Worm (Caenorhabditis elegans) whole organism, L3 larva: ENCODE data around the gene R02C2.7.
A peak's percentile ranks its signal among the peaks of the same experiment; 100 is the strongest.
"Not testable (repeated sequence)": the region's sequence is repeated elsewhere in the genome, so short reads cannot be mapped to it uniquely, and the experiment has no call there.

Experiments used
- R02D3.7 ChIP-seq: fragments of 150-350 bp; optimal IDR thresholded peaks from 2 replicates; lab custom pipeline; 2014; ENCODE audit warnings: missing biosample characterization, missing genetic modification characterization
- ZK546.5 ChIP-seq: sonication (generic microtip); optimal IDR thresholded peaks from 2 replicates; lab custom pipeline; 2017; ENCODE audit warnings: missing biosample characterization, missing genetic modification characterization
- ama-1 ChIP-seq: fragments of 150-350 bp; optimal IDR thresholded peaks from 2 replicates; lab custom pipeline; 2018
- ceh-82 ChIP-seq: fragments of 150-350 bp; optimal IDR thresholded peaks from 2 replicates; lab custom pipeline; 2014; ENCODE audit warnings: missing biosample characterization, missing genetic modification characterization
- daf-12 ChIP-seq: fragments of 150-350 bp; optimal IDR thresholded peaks from 2 replicates; lab custom pipeline; 2014; ENCODE audit warnings: missing biosample characterization, missing genetic modification reagents, missing genetic modification characterization
- egl-5 ChIP-seq: fragments of 150-350 bp; optimal IDR thresholded peaks from 2 replicates; lab custom pipeline; 2017; ENCODE audit warnings: missing biosample characterization, missing genetic modification reagents, missing genetic modification characterization, inconsistent platforms
- elt-1 ChIP-seq: fragments of 150-350 bp; optimal IDR thresholded peaks from 2 replicates; lab custom pipeline; 2014; ENCODE audit warnings: missing biosample characterization, missing genetic modification characterization
- elt-2 ChIP-seq: sonication (generic microtip); optimal IDR thresholded peaks from 2 replicates; lab custom pipeline; 2016; ENCODE audit warnings: missing genetic modification reagents, mild to moderate bottlenecking, missing genetic modification characterization, missing compliant biosample characterization
- elt-3 ChIP-seq, 3 experiments: fragments of 150-350 bp in 1 of 3; sonication (generic microtip) in 2 of 3; optimal IDR thresholded peaks; 2 replicates in 2 of 3; 4 replicates in 1 of 3; lab custom pipeline; 2014 to 2017; ENCODE audit warnings: missing biosample characterization in 3 of 3, missing genetic modification characterization in 3 of 3
- eor-1 ChIP-seq, 2 experiments: fragments of 150-350 bp; optimal IDR thresholded peaks; 2 replicates each; lab custom pipeline; 2014 to 2018; ENCODE audit warnings: missing biosample characterization in 2 of 2, missing genetic modification characterization in 2 of 2
- fkh-10 ChIP-seq: sonication (generic microtip); optimal IDR thresholded peaks from 2 replicates; lab custom pipeline; 2017; ENCODE audit warnings: missing biosample characterization, missing genetic modification reagents, missing genetic modification characterization
- fkh-2 ChIP-seq: fragments of 150-350 bp; optimal IDR thresholded peaks from 2 replicates; lab custom pipeline; 2014; ENCODE audit warnings: missing biosample characterization, missing genetic modification reagents, missing genetic modification characterization
- hmg-11 ChIP-seq: sonication (generic microtip); optimal IDR thresholded peaks from 2 replicates; lab custom pipeline; 2016; ENCODE audit warnings: missing genetic modification characterization, missing compliant biosample characterization
- jun-1 ChIP-seq: fragments of 150-350 bp; optimal IDR thresholded peaks from 2 replicates; lab custom pipeline; 2014; ENCODE audit warnings: missing biosample characterization, missing genetic modification reagents, missing genetic modification characterization
- lin-15B ChIP-seq: fragments of 150-350 bp; optimal IDR thresholded peaks from 2 replicates; lab custom pipeline; 2014; ENCODE audit warnings: missing biosample characterization, missing genetic modification characterization
- lsy-12 ChIP-seq: sonication (generic microtip); optimal IDR thresholded peaks from 2 replicates; lab custom pipeline; 2016; ENCODE audit warnings: mild to moderate bottlenecking, missing genetic modification characterization, missing compliant biosample characterization
- mdl-1 ChIP-seq: fragments of 150-350 bp; optimal IDR thresholded peaks from 2 replicates; lab custom pipeline; 2014; ENCODE audit warnings: missing biosample characterization, missing genetic modification characterization
- mml-1 ChIP-seq: fragments of 150-350 bp; sonication (generic microtip); optimal IDR thresholded peaks from 3 replicates; lab custom pipeline; 2014; ENCODE audit warnings: missing biosample characterization, missing genetic modification characterization
- nfya-1 ChIP-seq: sonication (generic microtip); optimal IDR thresholded peaks from 2 replicates; lab custom pipeline; 2017; ENCODE audit warnings: missing genetic modification characterization, mild to moderate bottlenecking, missing compliant biosample characterization, antibody characterized with exemption, moderate library complexity; ENCODE audit not compliant: insufficient read depth
- nhr-25 ChIP-seq: sonication (generic microtip); optimal IDR thresholded peaks from 2 replicates; lab custom pipeline; 2017; ENCODE audit warnings: missing biosample characterization, missing genetic modification characterization
- nhr-28 ChIP-seq: fragments of 150-350 bp; optimal IDR thresholded peaks from 2 replicates; lab custom pipeline; 2014; ENCODE audit warnings: missing biosample characterization, missing genetic modification characterization
- nhr-43 ChIP-seq: sonication (generic microtip); optimal IDR thresholded peaks from 2 replicates; lab custom pipeline; 2016; ENCODE audit warnings: mild to moderate bottlenecking, missing genetic modification characterization, missing compliant biosample characterization; ENCODE audit not compliant: poor library complexity, severe bottlenecking
- nhr-67 ChIP-seq: fragments of 150-350 bp; optimal IDR thresholded peaks from 2 replicates; lab custom pipeline; 2014; ENCODE audit warnings: missing biosample characterization, missing genetic modification characterization
- nhr-76 ChIP-seq: fragments of 150-350 bp; sonication (generic microtip); optimal IDR thresholded peaks from 5 replicates; lab custom pipeline; 2014; ENCODE audit warnings: missing biosample characterization, missing genetic modification characterization
- nhr-77 ChIP-seq: fragments of 150-350 bp; optimal IDR thresholded peaks from 2 replicates; lab custom pipeline; 2014; ENCODE audit warnings: missing biosample characterization, missing genetic modification characterization
- pha-4 ChIP-seq: fragments of 150-350 bp; optimal IDR thresholded peaks from 2 replicates; lab custom pipeline; 2014; ENCODE audit warnings: missing biosample characterization, missing genetic modification reagents, missing genetic modification characterization
- pqm-1 ChIP-seq: fragments of 150-350 bp; optimal IDR thresholded peaks from 2 replicates; lab custom pipeline; 2017; ENCODE audit warnings: missing biosample characterization, missing genetic modification characterization, inconsistent platforms
- snpc-4 ChIP-seq: fragments of 150-350 bp; optimal IDR thresholded peaks from 2 replicates; lab custom pipeline; 2014; ENCODE audit warnings: missing biosample characterization, missing genetic modification characterization
- unc-39 ChIP-seq: sonication (generic microtip); optimal IDR thresholded peaks from 4 replicates; lab custom pipeline; 2017; ENCODE audit warnings: missing biosample characterization, missing genetic modification characterization
- unc-62 ChIP-seq: fragments of 150-350 bp; sonication (generic microtip); optimal IDR thresholded peaks from 4 replicates; lab custom pipeline; 2014; ENCODE audit warnings: missing biosample characterization, missing genetic modification reagents, missing genetic modification characterization
- zag-1 ChIP-seq: fragments of 150-350 bp; optimal IDR thresholded peaks from 2 replicates; lab custom pipeline; 2014; ENCODE audit warnings: missing biosample characterization, missing genetic modification characterization
- ztf-11 ChIP-seq: fragments of 150-350 bp; optimal IDR thresholded peaks from 2 replicates; lab custom pipeline; 2014; ENCODE audit warnings: missing biosample characterization, missing genetic modification characterization
- ztf-4 ChIP-seq: fragments of 150-350 bp; optimal IDR thresholded peaks from 2 replicates; lab custom pipeline; 2014; ENCODE audit warnings: missing biosample characterization, missing genetic modification characterization

Gene R02C2.7

ce11 chrV:216847-217246 lies 25.6 kb downstream of the R02C2.7 start, which contains the start of gene srh-78:
Gene srh-78 (plus strand): TSS chrV:217147.
- TF ChIP-seq zag-1 (tag; lab: Kevin White, UChicago): no peak
- TF ChIP-seq nhr-25 (tag; lab: Kevin White, UChicago): no peak
- TF ChIP-seq daf-12: no peak
- TF ChIP-seq R02D3.7 (tag; lab: Kevin White, UChicago): no peak
- no peak for TF ChIP-seq mml-1
- TF ChIP-seq lsy-12 (tag; lab: Kevin White, UChicago): no peak
- no peak for TF ChIP-seq unc-62 (GFP tag; lab: Kevin White, UChicago)
- TF ChIP-seq jun-1 (tag; lab: Kevin White, UChicago): no peak
- no peak for TF ChIP-seq egl-5 (tag; lab: Kevin White, UChicago)
- no peak for TF ChIP-seq nhr-76 (tag; lab: Kevin White, UChicago)
- TF ChIP-seq eor-1 (tag; optimal IDR thresholded peaks at IDR 0.05; lab: Kevin White, UChicago): no peak
- no peak for TF ChIP-seq nhr-43 (tag; lab: Kevin White, UChicago)
- TF ChIP-seq fkh-2 (tag; lab: Kevin White, UChicago): no peak
- TF ChIP-seq nhr-28 (tag; lab: Kevin White, UChicago): no peak
- no peak for TF ChIP-seq nhr-67
- TF ChIP-seq ztf-4 (tag; lab: Kevin White, UChicago): no peak
- no peak for TF ChIP-seq ama-1 (lab: Kevin White, UChicago)
- no peak for TF ChIP-seq lin-15B (tag; lab: Kevin White, UChicago)
- TF ChIP-seq snpc-4 (tag; lab: Kevin White, UChicago): no peak

ce11 chrV:215697-216096 lies 26.7 kb downstream of the R02C2.7 start:
- TF ChIP-seq ztf-11 (tag; lab: Kevin White, UChicago) (no peak), ceh-82 (tag; lab: Kevin White, UChicago) (no peak), pha-4 (tag; lab: Kevin White, UChicago) (no peak), ama-1 (lab: Kevin White, UChicago) (no peak), lsy-12 (tag; lab: Kevin White, UChicago) (no peak), snpc-4 (tag; lab: Kevin White, UChicago) (no peak), mdl-1 (tag; lab: Kevin White, UChicago) (no peak), elt-3 (tag; optimal IDR thresholded peaks at IDR 0.05; lab: Kevin White, UChicago) (no peak), R02D3.7 (tag; lab: Kevin White, UChicago) (no peak), nhr-43 (tag; lab: Kevin White, UChicago) (no peak), mml-1 (no peak), nfya-1 (tag; lab: Kevin White, UChicago) (no peak), unc-62 (GFP tag; lab: Kevin White, UChicago) (no peak), fkh-10 (GFP tag; lab: Kevin White, UChicago) (no peak), nhr-25 (tag; lab: Kevin White, UChicago) (no peak), jun-1 (tag; lab: Kevin White, UChicago) (no peak)

- TF ChIP-seq nhr-77, ceh-82, hmg-11 (tag; lab: Kevin White, UChicago): not testable (repeated sequence)
Measured at ce11 chrV:212687-213086, 29.7 kb downstream of the R02C2.7 start, which contains the start of gene DC2.5. Gene DC2.5 (minus strand): TSS chrV:212787.

- TF ChIP-seq elt-2 (tag; lab: Kevin White, UChicago) (peak; percentile 47), pqm-1 (peak; percentile 31), ZK546.5 (no peak), pha-4 (tag; lab: Kevin White, UChicago) (no peak), zag-1 (tag; lab: Kevin White, UChicago) (no peak), fkh-10 (GFP tag; lab: Kevin White, UChicago) (no peak), nhr-25 (tag; lab: Kevin White, UChicago) (no peak), egl-5 (tag; lab: Kevin White, UChicago) (no peak), unc-39 (tag; lab: Kevin White, UChicago) (no peak), elt-1 (tag; lab: Kevin White, UChicago) (no peak), nhr-67 (no peak), nhr-43 (tag; lab: Kevin White, UChicago) (no peak), ceh-82 (tag; lab: Kevin White, UChicago) (no peak)
Measured at ce11 chrV:211388-212168, 30.8 kb downstream of the R02C2.7 start.
